Worm (Caenorhabditis elegans) whole organism, L1 larva: ENCODE results near the gene pinn-1.

ENCODE experiments used
- C16A3.4 ChIP-seq: fragments of 150-350 bp; optimal IDR thresholded peaks from 2 replicates; lab custom pipeline; 2014; ENCODE audit warnings: missing biosample characterization, missing genetic modification characterization
- F16B12.6 ChIP-seq: fragments of 150-350 bp; optimal IDR thresholded peaks from 2 replicates; lab custom pipeline; 2014; ENCODE audit warnings: missing biosample characterization, missing genetic modification characterization
- aha-1 ChIP-seq: fragments of 150-350 bp; optimal IDR thresholded peaks from 2 replicates; lab custom pipeline; 2014; ENCODE audit warnings: missing biosample characterization, missing genetic modification characterization
- aly-2 ChIP-seq: fragments of 150-350 bp; optimal IDR thresholded peaks from 2 replicates; lab custom pipeline; 2014; ENCODE audit warnings: missing biosample characterization, missing genetic modification characterization
- blmp-1 ChIP-seq: fragments of 150-350 bp; optimal IDR thresholded peaks from 2 replicates; lab custom pipeline; 2014; ENCODE audit warnings: missing biosample characterization, missing genetic modification characterization
- ceh-8 ChIP-seq: fragments of 200-800 bp; sonication (Bioruptor generic); optimal IDR thresholded peaks from 2 replicates; lab custom pipeline; 2018; ENCODE audit warnings: mild to moderate bottlenecking, missing genetic modification characterization, moderate library complexity, missing compliant biosample characterization
- ces-1 ChIP-seq: fragments of 150-350 bp; optimal IDR thresholded peaks from 2 replicates; lab custom pipeline; 2014; ENCODE audit warnings: missing biosample characterization, missing genetic modification reagents, missing genetic modification characterization
- dpl-1 ChIP-seq, 3 experiments: fragments of 150-350 bp in 2 of 3; sonication (generic microtip) in 1 of 3; optimal IDR thresholded peaks; 2 replicates each; lab custom pipeline; 2014 to 2017; ENCODE audit warnings: missing biosample characterization in 3 of 3, missing genetic modification characterization in 3 of 3, missing genetic modification reagents in 3 of 3
- efl-3 ChIP-seq: fragments of 200-800 bp; sonication (Bioruptor generic); optimal IDR thresholded peaks from 2 replicates; lab custom pipeline; 2018; ENCODE audit warnings: mild to moderate bottlenecking, missing genetic modification characterization, missing compliant biosample characterization
- egl-13 ChIP-seq: sonication (generic microtip); optimal IDR thresholded peaks from 2 replicates; lab custom pipeline; 2016; ENCODE audit warnings: missing genotype, missing genetic modification reagents, missing genetic modification characterization, missing compliant biosample characterization
- elt-2 ChIP-seq: sonication (generic microtip); optimal IDR thresholded peaks from 2 replicates; lab custom pipeline; 2016; ENCODE audit warnings: missing genetic modification characterization, mild to moderate bottlenecking, inconsistent platforms, missing compliant biosample characterization, missing genetic modification reagents
- fkh-4 ChIP-seq: sonication (generic microtip); optimal IDR thresholded peaks from 2 replicates; lab custom pipeline; 2016; ENCODE audit warnings: missing compliant biosample characterization, missing genetic modification characterization, borderline replicate concordance
- hlh-17 ChIP-seq: fragments of 200-800 bp; sonication (Bioruptor generic); optimal IDR thresholded peaks from 2 replicates; lab custom pipeline; 2018; ENCODE audit warnings: missing genetic modification characterization, mild to moderate bottlenecking, missing compliant biosample characterization, moderate library complexity, borderline replicate concordance
- hlh-4 ChIP-seq: sonication (generic microtip); optimal IDR thresholded peaks from 2 replicates; lab custom pipeline; 2016; ENCODE audit warnings: mild to moderate bottlenecking, missing genetic modification characterization, missing compliant biosample characterization
- hpl-2 ChIP-seq: fragments of 150-350 bp; optimal IDR thresholded peaks from 2 replicates; lab custom pipeline; 2014; ENCODE audit warnings: missing biosample characterization, missing genetic modification reagents, missing genetic modification characterization
- isw-1 ChIP-seq: fragments of 200-800 bp; sonication (Bioruptor generic); IDR thresholded peaks from 2 replicates; pipeline ENCODE4 v1.3.6; 2022; ENCODE audit warnings: missing genetic modification characterization, missing compliant biosample characterization
- jun-1 ChIP-seq: fragments of 150-350 bp; optimal IDR thresholded peaks from 2 replicates; lab custom pipeline; 2014; ENCODE audit warnings: missing biosample characterization, missing genetic modification reagents, missing genetic modification characterization
- lin-13 ChIP-seq: fragments of 150-350 bp; optimal IDR thresholded peaks from 2 replicates; lab custom pipeline; 2014; ENCODE audit warnings: missing biosample characterization, missing genetic modification reagents, missing genetic modification characterization
- lin-15B ChIP-seq: fragments of 150-350 bp; sonication (generic microtip); optimal IDR thresholded peaks from 3 replicates; lab custom pipeline; 2014; ENCODE audit warnings: missing biosample characterization, missing genetic modification characterization
- lin-35 ChIP-seq, 2 experiments: fragments of 150-350 bp; optimal IDR thresholded peaks; 2 replicates each; lab custom pipeline; 2014; ENCODE audit warnings: missing biosample characterization in 2 of 2, missing genetic modification characterization in 2 of 2, missing genetic modification reagents in 2 of 2
- lsy-2 ChIP-seq, 2 experiments: fragments of 150-350 bp; optimal IDR thresholded peaks; 2 replicates each; lab custom pipeline; 2014; ENCODE audit warnings: missing biosample characterization in 2 of 2, missing genetic modification characterization in 2 of 2
- mep-1 ChIP-seq: fragments of 150-350 bp; optimal IDR thresholded peaks from 2 replicates; lab custom pipeline; 2014; ENCODE audit warnings: missing biosample characterization, missing genetic modification characterization
- nhr-11 ChIP-seq: fragments of 150-350 bp; optimal IDR thresholded peaks from 2 replicates; lab custom pipeline; 2014; ENCODE audit warnings: missing biosample characterization, missing genetic modification characterization
- nhr-12 ChIP-seq: sonication (generic microtip); optimal IDR thresholded peaks from 2 replicates; lab custom pipeline; 2017; ENCODE audit warnings: missing biosample characterization, missing genetic modification characterization
- nhr-19 ChIP-seq: fragments of 200-800 bp; sonication (Bioruptor generic); conservative IDR thresholded peaks from 2 replicates; pipeline ENCODE4 v1.3.6; 2022; ENCODE audit warnings: missing genetic modification characterization, missing compliant biosample characterization
- nhr-20 ChIP-seq: sonication (generic microtip); optimal IDR thresholded peaks from 2 replicates; lab custom pipeline; 2016; ENCODE audit warnings: mild to moderate bottlenecking, missing genetic modification characterization, missing compliant biosample characterization
- nhr-47 ChIP-seq: sonication (generic microtip); optimal IDR thresholded peaks from 2 replicates; lab custom pipeline; 2016; ENCODE audit warnings: mild to moderate bottlenecking, missing genetic modification characterization, moderate library complexity, missing compliant biosample characterization
- nhr-76 ChIP-seq: sonication (generic microtip); optimal IDR thresholded peaks from 2 replicates; lab custom pipeline; 2017; ENCODE audit warnings: missing biosample characterization, missing genetic modification characterization
- nhr-77 ChIP-seq: fragments of 150-350 bp; optimal IDR thresholded peaks from 2 replicates; lab custom pipeline; 2014; ENCODE audit warnings: missing biosample characterization, missing genetic modification characterization
- nhr-85 ChIP-seq: sonication (generic microtip); peaks from one replicate; lab custom pipeline; 2016; ENCODE audit warnings: missing genetic modification characterization, inconsistent platforms, missing compliant biosample characterization
- pax-3 ChIP-seq: fragments of 200-800 bp; sonication (Bioruptor generic); optimal IDR thresholded peaks from 2 replicates; lab custom pipeline; 2018; ENCODE audit warnings: mild to moderate bottlenecking, missing genetic modification characterization, moderate library complexity, missing compliant biosample characterization
- skn-1 ChIP-seq: fragments of 150-350 bp; optimal IDR thresholded peaks from 2 replicates; lab custom pipeline; 2014; ENCODE audit warnings: missing biosample characterization, missing genetic modification characterization
- sox-4 ChIP-seq: sonication (generic microtip); optimal IDR thresholded peaks from 2 replicates; lab custom pipeline; 2016; ENCODE audit warnings: missing genetic modification characterization, missing compliant biosample characterization
- sptf-1 ChIP-seq: fragments of 150-350 bp; optimal IDR thresholded peaks from 2 replicates; lab custom pipeline; 2014; ENCODE audit warnings: missing biosample characterization, missing genetic modification characterization
- tlp-1 ChIP-seq: fragments of 150-350 bp; optimal IDR thresholded peaks from 2 replicates; lab custom pipeline; 2014; ENCODE audit warnings: missing biosample characterization, missing genetic modification characterization
- unc-30 ChIP-seq: sonication (generic microtip); optimal IDR thresholded peaks from 2 replicates; lab custom pipeline; 2017; ENCODE audit warnings: missing biosample characterization, missing genetic modification characterization
- unc-86 ChIP-seq: sonication (generic microtip); optimal IDR thresholded peaks from 2 replicates; lab custom pipeline; 2016; ENCODE audit warnings: missing genetic modification characterization, missing compliant biosample characterization
- xbp-1 ChIP-seq: sonication (generic microtip); optimal IDR thresholded peaks from 2 replicates; lab custom pipeline; 2016; ENCODE audit warnings: missing genetic modification characterization, missing compliant biosample characterization
- zip-4 ChIP-seq: fragments of 200-800 bp; sonication (Bioruptor generic); optimal IDR thresholded peaks from 2 replicates; lab custom pipeline; 2018; ENCODE audit warnings: mild to moderate bottlenecking, missing genetic modification characterization, moderate library complexity, missing compliant biosample characterization
- ztf-11 ChIP-seq, 2 experiments: sonication (generic microtip); optimal IDR thresholded peaks; 2 replicates each; lab custom pipeline; 2016 to 2017; ENCODE audit warnings: missing genetic modification characterization in 2 of 2, missing biosample characterization in 1 of 2, missing compliant biosample characterization in 1 of 2

pinn-1 gene

ce11 chrII:2853767-2854166 lies 35.0 kb downstream of the pinn-1 start:
- TF ChIP-seq hlh-4 (tag; lab: Kevin White, UChicago) (no peak), hlh-17 (no peak), C16A3.4 (no peak), lin-35 (GFP tag; optimal IDR thresholded peaks at IDR 0.05; lab: Kevin White, UChicago) (no peak), blmp-1 (peak; percentile 50), nhr-85 (peak; percentile 29), nhr-19 (GFP tag; lab: Robert Waterston, UW) (no peak)

DNA sequence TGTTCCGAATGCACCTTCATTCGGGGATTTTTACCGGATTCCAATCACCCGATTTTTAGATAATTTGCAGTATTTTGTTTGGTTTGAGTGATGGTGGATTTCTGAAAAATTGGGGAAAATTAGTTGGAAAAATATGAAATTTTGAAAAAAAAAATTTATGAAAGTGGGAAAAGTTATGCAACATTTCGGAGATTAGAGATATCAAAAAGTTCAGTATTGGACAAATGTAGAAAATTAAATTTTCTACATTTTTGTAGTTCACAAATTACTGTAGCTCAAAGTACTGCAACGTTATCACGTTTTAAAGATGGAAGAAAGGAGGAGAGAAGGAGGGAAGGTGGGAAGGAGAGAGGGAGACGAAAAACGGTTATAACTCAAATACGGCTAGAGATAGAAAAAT lies 36.3 kb downstream of the pinn-1 start, which contains the start of gene ptc-3:
TSS of gene ptc-3 (minus strand) at position 101 of the 400 bp plus-strand sequence.
- no peak for TF ChIP-seq jun-1 (tag; lab: Kevin White, UChicago)
- TF ChIP-seq unc-30 (tag; lab: Kevin White, UChicago) = no peak
- no peak for TF ChIP-seq efl-3 (GFP tag; lab: Kevin White, UChicago)
- no peak for TF ChIP-seq ztf-11 (tag; optimal IDR thresholded peaks at IDR 0.05; lab: Kevin White, UChicago)
- TF ChIP-seq zip-4 (GFP tag; lab: Kevin White, UChicago) = no peak
- TF ChIP-seq hpl-2 (GFP tag; lab: Kevin White, UChicago) = no peak
- TF ChIP-seq sox-4 = no peak
- TF ChIP-seq unc-86 = no peak
- no peak for TF ChIP-seq isw-1 (GFP tag; lab: Robert Waterston, UW)
- no peak for TF ChIP-seq lsy-2 (tag; optimal IDR thresholded peaks at IDR 0.05; lab: Kevin White, UChicago)

DNA sequence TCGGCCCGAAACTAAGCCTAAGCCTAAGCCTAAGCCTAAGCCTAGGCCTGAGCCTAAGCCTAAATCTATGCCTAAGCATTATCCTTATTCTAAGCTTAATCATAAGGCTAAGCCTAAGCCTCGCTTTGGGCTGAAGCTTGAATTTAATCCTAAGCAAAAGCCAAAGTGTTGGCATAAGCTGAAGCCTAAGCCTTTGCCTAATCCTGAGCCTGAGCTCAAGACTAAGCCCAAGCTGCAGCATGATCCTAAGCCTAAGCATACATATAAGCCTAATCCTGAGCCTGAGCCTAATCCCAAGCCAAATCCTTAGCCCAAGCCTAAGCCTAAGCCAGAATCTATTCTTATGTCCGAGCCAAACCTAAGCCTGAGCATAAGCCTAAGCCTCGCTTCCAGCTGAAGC lies 42.3 kb downstream of the pinn-1 start:
- no peak for TF ChIP-seq lin-35 (GFP tag; optimal IDR thresholded peaks at IDR 0.05; lab: Kevin White, UChicago)
- no peak for TF ChIP-seq dpl-1 (GFP tag; optimal IDR thresholded peaks at IDR 0.05; lab: Kevin White, UChicago)
- TF ChIP-seq nhr-47 = no peak
- no peak for TF ChIP-seq ceh-8 (GFP tag; lab: Kevin White, UChicago)

ce11 chrII:2845674-2846073 lies 43.1 kb downstream of the pinn-1 start:
- TF ChIP-seq mep-1 (tag; lab: Kevin White, UChicago) = no peak
- no peak for TF ChIP-seq hlh-4 (tag; lab: Kevin White, UChicago)
- no peak for TF ChIP-seq ces-1 (GFP tag; lab: Kevin White, UChicago)
- TF ChIP-seq lin-15B (tag; lab: Kevin White, UChicago) = no peak

DNA sequence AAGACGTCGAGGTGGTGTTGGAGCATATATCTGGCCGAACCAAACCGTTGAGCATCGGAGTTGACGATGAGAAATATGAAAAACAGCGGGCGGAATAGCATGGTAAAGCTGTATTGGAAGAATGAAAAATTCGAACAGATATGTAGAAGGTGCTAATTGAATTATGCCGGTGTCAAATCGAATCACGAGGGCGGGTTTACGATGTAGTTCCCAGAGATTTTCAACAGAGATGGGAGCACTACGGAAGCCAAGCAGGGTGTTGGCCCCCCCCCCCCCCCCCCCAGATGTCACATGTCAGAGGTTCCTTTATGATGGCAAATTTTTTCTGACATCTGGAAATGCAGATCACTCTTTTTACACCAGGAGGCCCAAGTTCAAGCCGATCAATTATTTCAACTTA lies 45.7 kb downstream of the pinn-1 start, which contains the start of gene Y110A2AL.7:
TSS of gene Y110A2AL.7 (minus strand) at position 101 of the 400 bp plus-strand sequence.
- no peak for TF ChIP-seq ztf-11 (tag; optimal IDR thresholded peaks at IDR 0.05; lab: Kevin White, UChicago)
- no peak for TF ChIP-seq egl-13 (tag; lab: Kevin White, UChicago)
- no peak for TF ChIP-seq tlp-1 (tag; lab: Kevin White, UChicago)
- TF ChIP-seq lin-13 = no peak
- no peak for TF ChIP-seq xbp-1
- TF ChIP-seq ceh-8 (GFP tag; lab: Kevin White, UChicago) = no peak
- no peak for TF ChIP-seq aha-1 (tag; lab: Kevin White, UChicago)
- no peak for TF ChIP-seq C16A3.4
- no peak for TF ChIP-seq nhr-20
- no peak for TF ChIP-seq jun-1 (tag; lab: Kevin White, UChicago)
- no peak for TF ChIP-seq nhr-19 (GFP tag; lab: Robert Waterston, UW)
- TF ChIP-seq fkh-4 = no peak
- no peak for TF ChIP-seq F16B12.6
- TF ChIP-seq nhr-76 (tag; lab: Kevin White, UChicago) = no peak
- no peak for TF ChIP-seq unc-86
- no peak for TF ChIP-seq nhr-77 (tag; lab: Kevin White, UChicago)

DNA sequence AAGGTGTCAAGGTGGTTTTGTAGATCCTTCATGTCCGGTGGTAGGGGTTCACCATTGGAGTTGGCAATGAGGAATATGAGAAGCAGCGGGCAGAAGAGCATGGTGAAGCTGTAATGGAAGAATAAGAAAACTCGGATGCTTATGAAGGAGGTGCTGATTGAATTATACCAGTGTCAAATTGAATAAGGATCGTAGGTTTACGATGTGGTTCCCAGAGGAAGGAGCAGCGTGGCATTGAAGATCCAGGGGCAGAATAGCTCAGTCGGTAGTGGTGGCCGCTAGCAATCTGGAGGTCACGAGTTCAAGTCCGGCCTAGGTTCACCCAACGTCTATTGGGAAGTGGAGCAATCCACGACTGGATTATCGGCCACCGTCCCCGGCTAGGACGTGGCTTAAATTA lies 47.3 kb downstream of the pinn-1 start, which contains the start of gene Y110A2AL.6:
TSS of gene Y110A2AL.6 (minus strand) at position 101 of the 400 bp plus-strand sequence.
- TF ChIP-seq skn-1 (tag; lab: Kevin White, UChicago) = no peak
- no peak for TF ChIP-seq sptf-1 (tag; lab: Kevin White, UChicago)
- TF ChIP-seq nhr-12 = no peak
- TF ChIP-seq nhr-11 (tag; lab: Kevin White, UChicago) = no peak
- no peak for TF ChIP-seq elt-2
- TF ChIP-seq aly-2 (tag; lab: Kevin White, UChicago) = no peak
- TF ChIP-seq unc-86 = no peak
- no peak for TF ChIP-seq pax-3
- no peak for TF ChIP-seq fkh-4
- TF ChIP-seq ceh-8 (GFP tag; lab: Kevin White, UChicago) = no peak
- no peak for TF ChIP-seq efl-3 (GFP tag; lab: Kevin White, UChicago)
- no peak for TF ChIP-seq zip-4 (GFP tag; lab: Kevin White, UChicago)
- no peak for TF ChIP-seq ztf-11 (tag; optimal IDR thresholded peaks at IDR 0.05; lab: Kevin White, UChicago)
